Worm (Caenorhabditis elegans) whole organism, L2 larva: ENCODE data around the gene npr-19.

Experiments used
- C34F6.9 ChIP-seq: fragments of 150-350 bp; optimal IDR thresholded peaks from 2 replicates; lab custom pipeline; 2014; ENCODE audit warnings: missing biosample characterization, missing genetic modification characterization
- F13H6.1 ChIP-seq: sonication (generic microtip); optimal IDR thresholded peaks from 2 replicates; lab custom pipeline; 2016; ENCODE audit warnings: missing genetic modification characterization, missing compliant biosample characterization
- R02D3.7 ChIP-seq: fragments of 150-350 bp; optimal IDR thresholded peaks from 2 replicates; lab custom pipeline; 2014; ENCODE audit warnings: missing biosample characterization, missing genetic modification characterization
- Y55F3AM.14 ChIP-seq: fragments of 200-800 bp; sonication (Bioruptor generic); optimal IDR thresholded peaks from 2 replicates; lab custom pipeline; 2018; ENCODE audit warnings: mild to moderate bottlenecking, missing genetic modification characterization, missing compliant biosample characterization
- ZK546.5 ChIP-seq: sonication (generic microtip); optimal IDR thresholded peaks from 2 replicates; lab custom pipeline; 2017; ENCODE audit warnings: missing biosample characterization, missing genetic modification characterization
- alr-1 ChIP-seq: fragments of 150-350 bp; optimal IDR thresholded peaks from 2 replicates; lab custom pipeline; 2014; ENCODE audit warnings: missing biosample characterization, missing genetic modification characterization
- aly-2 ChIP-seq: fragments of 150-350 bp; optimal IDR thresholded peaks from 2 replicates; lab custom pipeline; 2014; ENCODE audit warnings: missing biosample characterization, missing genetic modification characterization
- ama-1 ChIP-seq: fragments of 150-350 bp; optimal IDR thresholded peaks from 2 replicates; lab custom pipeline; 2018; ENCODE audit warnings: inconsistent platforms
- blmp-1 ChIP-seq: sonication (generic microtip); optimal IDR thresholded peaks from 2 replicates; lab custom pipeline; 2017; ENCODE audit warnings: missing genetic modification characterization, mild to moderate bottlenecking, missing compliant biosample characterization, antibody characterized with exemption, moderate library complexity; ENCODE audit not compliant: insufficient read depth
- ceh-16 ChIP-seq: fragments of 150-350 bp; optimal IDR thresholded peaks from 2 replicates; lab custom pipeline; 2014; ENCODE audit warnings: missing biosample characterization, missing genetic modification characterization
- crh-2 ChIP-seq: sonication (generic microtip); optimal IDR thresholded peaks from 2 replicates; lab custom pipeline; 2017; ENCODE audit warnings: missing biosample characterization, missing genetic modification characterization
- dmd-4 ChIP-seq: sonication (generic microtip); optimal IDR thresholded peaks from 2 replicates; lab custom pipeline; 2017; ENCODE audit warnings: missing biosample characterization, missing genetic modification characterization
- elt-1 ChIP-seq: fragments of 150-350 bp; optimal IDR thresholded peaks from 2 replicates; lab custom pipeline; 2014; ENCODE audit warnings: missing biosample characterization, missing genetic modification characterization
- elt-3 ChIP-seq: sonication (generic microtip); optimal IDR thresholded peaks from 2 replicates; lab custom pipeline; 2017; ENCODE audit warnings: missing biosample characterization, missing genetic modification characterization
- fos-1 ChIP-seq: fragments of 150-350 bp; optimal IDR thresholded peaks from 2 replicates; lab custom pipeline; 2014; ENCODE audit warnings: missing biosample characterization, missing genetic modification characterization
- gmeb-1 ChIP-seq: fragments of 150-350 bp; optimal IDR thresholded peaks from 2 replicates; lab custom pipeline; 2014; ENCODE audit warnings: missing biosample characterization, missing genetic modification characterization
- lin-11 ChIP-seq: fragments of 150-350 bp; sonication (generic microtip); optimal IDR thresholded peaks from 2 replicates; lab custom pipeline; 2014; ENCODE audit warnings: missing biosample characterization, missing genetic modification characterization, inconsistent platforms, mixed read lengths
- lin-13 ChIP-seq: fragments of 150-350 bp; optimal IDR thresholded peaks from 2 replicates; lab custom pipeline; 2014; ENCODE audit warnings: missing biosample characterization, missing genetic modification reagents, missing genetic modification characterization
- lin-39 ChIP-seq: fragments of 150-350 bp; optimal IDR thresholded peaks from 2 replicates; lab custom pipeline; 2014; ENCODE audit warnings: missing biosample characterization, missing genetic modification reagents, missing genetic modification characterization
- lsy-2 ChIP-seq, 2 experiments: fragments of 150-350 bp in 1 of 2; sonication (generic microtip) in 1 of 2; optimal IDR thresholded peaks; 2 replicates each; lab custom pipeline; 2014 to 2017; ENCODE audit warnings: missing biosample characterization in 2 of 2, missing genetic modification characterization in 2 of 2
- mab-5 ChIP-seq: fragments of 150-350 bp; optimal IDR thresholded peaks from 2 replicates; lab custom pipeline; 2014; ENCODE audit warnings: missing biosample characterization, missing genetic modification characterization
- mbf-1 ChIP-seq: sonication (generic microtip); optimal IDR thresholded peaks from 2 replicates; lab custom pipeline; 2017; ENCODE audit warnings: missing biosample characterization, missing genetic modification characterization
- mdl-1 ChIP-seq, 2 experiments: fragments of 150-350 bp in 1 of 2; sonication (generic microtip) in 1 of 2; optimal IDR thresholded peaks; 2 replicates each; lab custom pipeline; 2017; ENCODE audit warnings: missing biosample characterization in 2 of 2, missing genetic modification characterization in 2 of 2
- nhr-11 ChIP-seq: fragments of 150-350 bp; optimal IDR thresholded peaks from 2 replicates; lab custom pipeline; 2014; ENCODE audit warnings: missing biosample characterization, missing genetic modification characterization
- nhr-12 ChIP-seq: fragments of 150-350 bp; optimal IDR thresholded peaks from 2 replicates; lab custom pipeline; 2014; ENCODE audit warnings: missing biosample characterization, missing genetic modification characterization
- nhr-129 ChIP-seq: fragments of 150-350 bp; optimal IDR thresholded peaks from 2 replicates; lab custom pipeline; 2014; ENCODE audit warnings: missing biosample characterization, missing genetic modification characterization
- nhr-25 ChIP-seq: fragments of 150-350 bp; sonication (generic microtip); optimal IDR thresholded peaks from 3 replicates; lab custom pipeline; 2014; ENCODE audit warnings: missing biosample characterization, missing genetic modification characterization
- nhr-77 ChIP-seq: fragments of 150-350 bp; optimal IDR thresholded peaks from 2 replicates; lab custom pipeline; 2014; ENCODE audit warnings: missing biosample characterization, missing genetic modification characterization
- sem-4 ChIP-seq: fragments of 150-350 bp; optimal IDR thresholded peaks from 2 replicates; lab custom pipeline; 2014; ENCODE audit warnings: missing biosample characterization, missing genetic modification reagents, missing genetic modification characterization
- sma-9 ChIP-seq, 2 experiments: fragments of 150-350 bp in 1 of 2; sonication (generic microtip) in 1 of 2; optimal IDR thresholded peaks; 2 replicates each; lab custom pipeline; 2014 to 2016; ENCODE audit warnings: missing genetic modification characterization in 2 of 2, mild to moderate bottlenecking in 1 of 2, missing biosample characterization in 1 of 2, missing compliant biosample characterization in 1 of 2, missing genetic modification reagents in 1 of 2, moderate library complexity in 1 of 2
- snpc-4 ChIP-seq: fragments of 150-350 bp; optimal IDR thresholded peaks from 2 replicates; lab custom pipeline; 2014; ENCODE audit warnings: missing biosample characterization, missing genetic modification characterization
- unc-55 ChIP-seq: fragments of 150-350 bp; sonication (generic microtip); optimal IDR thresholded peaks from 3 replicates; lab custom pipeline; 2014; ENCODE audit warnings: missing biosample characterization, missing genetic modification reagents, missing genetic modification characterization
- unc-62 ChIP-seq: fragments of 150-350 bp; optimal IDR thresholded peaks from 2 replicates; lab custom pipeline; 2014; ENCODE audit warnings: missing biosample characterization, missing genetic modification reagents, missing genetic modification characterization
- zag-1 ChIP-seq: fragments of 150-350 bp; optimal IDR thresholded peaks from 2 replicates; lab custom pipeline; 2014; ENCODE audit warnings: missing biosample characterization, missing genetic modification characterization
- ztf-1 ChIP-seq: fragments of 200-800 bp; sonication (Bioruptor generic); conservative IDR thresholded peaks from 2 replicates; pipeline ENCODE4 v1.3.6; 2022; ENCODE audit warnings: missing genetic modification characterization, missing compliant biosample characterization
- ztf-11 ChIP-seq: sonication (generic microtip); optimal IDR thresholded peaks from 2 replicates; lab custom pipeline; 2017; ENCODE audit warnings: missing biosample characterization, missing genetic modification characterization
- ztf-4 ChIP-seq: fragments of 150-350 bp; optimal IDR thresholded peaks from 2 replicates; lab custom pipeline; 2014; ENCODE audit warnings: missing biosample characterization, missing genetic modification characterization

npr-19 gene

ce11 chrX:735572-735971, at the start of gene npr-19:
Gene npr-19, minus strand, starts transcription at chrX:735672.
- TF ChIP-seq nhr-129 (no peak), alr-1 (tag; lab: Kevin White, UChicago) (no peak), zag-1 (tag; lab: Kevin White, UChicago) (no peak), ceh-16 (tag; lab: Kevin White, UChicago) (no peak), crh-2 (no peak), unc-62 (GFP tag; lab: Kevin White, UChicago) (no peak), fos-1 (tag; lab: Kevin White, UChicago) (no peak)
- TF ChIP-seq, all 48 proteins: peak for 0

- TF ChIP-seq aly-2 (tag; lab: Kevin White, UChicago) (no peak), nhr-12 (tag; lab: Kevin White, UChicago) (no peak), ztf-4 (no peak), gmeb-1 (tag; lab: Kevin White, UChicago) (no peak), mbf-1 (tag; lab: Kevin White, UChicago) (no peak), F13H6.1 (tag; lab: Kevin White, UChicago) (no peak), C34F6.9 (tag; lab: Kevin White, UChicago) (no peak), Y55F3AM.14 (GFP tag; lab: Kevin White, UChicago) (no peak), lin-39 (tag; lab: Kevin White, UChicago) (no peak), dmd-4 (tag; lab: Kevin White, UChicago) (no peak), lsy-2 (tag; optimal IDR thresholded peaks at IDR 0.05; lab: Kevin White, UChicago) (no peak), nhr-11 (tag; lab: Kevin White, UChicago) (no peak), fos-1 (tag; lab: Kevin White, UChicago) (no peak), unc-55 (GFP tag; lab: Kevin White, UChicago) (no peak), nhr-25 (tag; lab: Kevin White, UChicago) (no peak), ztf-1 (GFP tag; lab: Robert Waterston, UW) (no peak)
Measured at ce11 chrX:784853-785252, 49.4 kb upstream of the npr-19 start, which contains the start of gene T04G9.6. Gene T04G9.6, minus strand, starts transcription at chrX:784953.

DNA sequence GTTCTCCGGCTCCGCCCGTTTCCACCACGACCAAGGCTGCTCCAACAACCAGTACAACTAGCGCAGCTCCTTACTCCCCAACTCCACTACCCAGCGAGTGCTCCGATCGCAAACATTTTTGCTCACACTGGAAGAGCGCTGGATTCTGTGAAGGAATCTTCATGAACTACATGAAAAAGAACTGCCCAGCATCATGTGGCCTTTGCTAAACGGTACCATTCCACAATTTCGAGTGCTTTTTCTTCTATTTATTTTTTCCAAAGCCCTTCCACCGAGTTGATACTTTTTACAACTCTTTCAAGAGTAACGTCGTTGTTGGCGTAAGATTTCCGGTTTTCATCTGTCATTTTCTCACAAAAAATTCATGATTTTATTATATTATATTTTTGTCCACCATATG, 44.6 kb upstream of the npr-19 start:
- no peak for TF ChIP-seq ZK546.5 (tag; lab: Kevin White, UChicago)
- TF ChIP-seq ztf-4, result no peak
- TF ChIP-seq ztf-11 (tag; lab: Kevin White, UChicago), result no peak
- no peak for TF ChIP-seq C34F6.9 (tag; lab: Kevin White, UChicago)
- no peak for TF ChIP-seq blmp-1 (tag; lab: Kevin White, UChicago)
- no peak for TF ChIP-seq mdl-1 (tag; optimal IDR thresholded peaks at IDR 0.05; lab: Kevin White, UChicago)
- no peak for TF ChIP-seq snpc-4 (tag; lab: Kevin White, UChicago)
- TF ChIP-seq sem-4, result no peak
- no peak for TF ChIP-seq unc-62 (GFP tag; lab: Kevin White, UChicago)
- no peak for TF ChIP-seq dmd-4 (tag; lab: Kevin White, UChicago)
- TF ChIP-seq lsy-2 (tag; optimal IDR thresholded peaks at IDR 0.05; lab: Kevin White, UChicago), result no peak
- no peak for TF ChIP-seq mbf-1 (tag; lab: Kevin White, UChicago)
- TF ChIP-seq zag-1 (tag; lab: Kevin White, UChicago), result no peak
- TF ChIP-seq mab-5 (tag; lab: Kevin White, UChicago), result no peak
- TF ChIP-seq F13H6.1 (tag; lab: Kevin White, UChicago), result no peak

ce11 chrX:779259-779658, 43.8 kb upstream of the npr-19 start:
- TF ChIP-seq sem-4 (no peak), lin-13 (GFP tag; lab: Kevin White, UChicago) (no peak), blmp-1 (tag; lab: Kevin White, UChicago) (no peak), zag-1 (tag; lab: Kevin White, UChicago) (no peak), dmd-4 (tag; lab: Kevin White, UChicago) (no peak), R02D3.7 (tag; lab: Kevin White, UChicago) (no peak), elt-1 (tag; lab: Kevin White, UChicago) (no peak), nhr-11 (tag; lab: Kevin White, UChicago) (no peak), aly-2 (tag; lab: Kevin White, UChicago) (no peak), lin-11 (tag; lab: Kevin White, UChicago) (no peak), snpc-4 (tag; lab: Kevin White, UChicago) (no peak), F13H6.1 (tag; lab: Kevin White, UChicago) (no peak), alr-1 (tag; lab: Kevin White, UChicago) (no peak), nhr-77 (no peak), ama-1 (lab: Kevin White, UChicago) (no peak), elt-3 (tag; lab: Kevin White, UChicago) (no peak), sma-9 (GFP tag; optimal IDR thresholded peaks at IDR 0.05; lab: Kevin White, UChicago) (no peak), sma-9 (tag; optimal IDR thresholded peaks at IDR 0.05; lab: Kevin White, UChicago) (no peak)
- TF ChIP-seq, all 48 proteins: peak for 0
